Worm (Caenorhabditis elegans) whole organism, L4 larva: ENCODE data around the gene fipr-4.

Experiments
- D1046.2 ChIP-seq: fragments of 200-800 bp; sonication (Bioruptor generic); IDR thresholded peaks from 2 replicates; pipeline ENCODE4 v1.3.6; 2022; ENCODE audit warnings: missing genetic modification characterization, missing compliant biosample characterization
- F10B5.3 ChIP-seq: sonication (generic microtip); optimal IDR thresholded peaks from 2 replicates; lab custom pipeline; 2016; ENCODE audit warnings: mild to moderate bottlenecking, missing genetic modification characterization, missing compliant biosample characterization
- T26A8.4 ChIP-seq: fragments of 200-800 bp; sonication (Bioruptor generic); IDR thresholded peaks from 2 replicates; pipeline ENCODE4 v1.3.6; 2022; ENCODE audit warnings: missing genetic modification characterization, missing compliant biosample characterization
- aha-1 ChIP-seq: fragments of 150-350 bp; peaks from one replicate; lab custom pipeline; 2014; ENCODE audit warnings: missing biosample characterization, missing genetic modification characterization
- ceh-62 ChIP-seq: sonication (generic microtip); optimal IDR thresholded peaks from 2 replicates; lab custom pipeline; 2017; ENCODE audit warnings: missing biosample characterization, missing genetic modification characterization
- cey-2 ChIP-seq: sonication (generic microtip); optimal IDR thresholded peaks from 3 replicates; lab custom pipeline; 2017; ENCODE audit warnings: missing genetic modification characterization, mild to moderate bottlenecking, missing compliant biosample characterization, antibody characterized with exemption, borderline replicate concordance; ENCODE audit not compliant: insufficient read depth
- ctbp-1 ChIP-seq: fragments of 200-800 bp; sonication (Bioruptor generic); IDR thresholded peaks from 2 replicates; pipeline ENCODE4 v1.3.6; 2022; ENCODE audit warnings: missing genetic modification reagents, missing genetic modification characterization, missing compliant biosample characterization
- daf-16 ChIP-seq, 3 experiments: sonication (generic microtip); optimal IDR thresholded peaks; 2 replicates each; lab custom pipeline; 2016 to 2017; ENCODE audit warnings: missing genetic modification characterization in 3 of 3, missing genetic modification reagents in 3 of 3, mild to moderate bottlenecking in 2 of 3, missing compliant biosample characterization in 2 of 3, missing biosample characterization in 1 of 3, moderate library complexity in 1 of 3
- dmd-6 ChIP-seq: fragments of 200-800 bp; sonication (Bioruptor generic); IDR thresholded peaks from 2 replicates; pipeline ENCODE4 v1.3.6; 2022; ENCODE audit warnings: missing genetic modification reagents, missing genetic modification characterization, missing compliant biosample characterization
- dpl-1 ChIP-seq: fragments of 150-350 bp; optimal IDR thresholded peaks from 2 replicates; lab custom pipeline; 2014; ENCODE audit warnings: missing biosample characterization, missing genetic modification reagents, missing genetic modification characterization
- dve-1 ChIP-seq: sonication (generic microtip); optimal IDR thresholded peaks from 2 replicates; lab custom pipeline; 2017; ENCODE audit warnings: antibody characterized with exemption, mild to moderate bottlenecking, missing genetic modification characterization, missing compliant biosample characterization; ENCODE audit not compliant: insufficient read depth
- egl-27 ChIP-seq: sonication (generic microtip); optimal IDR thresholded peaks from 3 replicates; lab custom pipeline; 2017; ENCODE audit warnings: missing biosample characterization, missing genetic modification reagents, missing genetic modification characterization
- egl-43 ChIP-seq: fragments of 200-800 bp; sonication (Bioruptor generic); IDR thresholded peaks from 2 replicates; pipeline ENCODE4 v1.3.6; 2022; ENCODE audit warnings: missing genetic modification reagents, missing genetic modification characterization, missing compliant biosample characterization
- fkh-10 ChIP-seq: fragments of 150-350 bp; optimal IDR thresholded peaks from 2 replicates; lab custom pipeline; 2014; ENCODE audit warnings: missing biosample characterization, missing genetic modification reagents, missing genetic modification characterization
- fos-1 ChIP-seq: fragments of 150-350 bp; optimal IDR thresholded peaks from 2 replicates; lab custom pipeline; 2014; ENCODE audit warnings: missing biosample characterization, missing genetic modification characterization
- gei-8 ChIP-seq: fragments of 200-800 bp; sonication (Bioruptor generic); optimal IDR thresholded peaks from 2 replicates; lab custom pipeline; 2018; ENCODE audit warnings: mild to moderate bottlenecking, missing genetic modification characterization, missing compliant biosample characterization
- hif-1 ChIP-seq, 2 experiments: sonication (generic microtip); optimal IDR thresholded peaks; 2 replicates each; lab custom pipeline; 2016 to 2017; ENCODE audit warnings: missing compliant biosample characterization in 2 of 2, missing genetic modification characterization in 2 of 2, missing genetic modification reagents in 2 of 2, missing genotype in 2 of 2, mild to moderate bottlenecking in 1 of 2
- hlh-11 ChIP-seq: fragments of 200-800 bp; sonication (Bioruptor generic); optimal IDR thresholded peaks from 2 replicates; lab custom pipeline; 2018; ENCODE audit warnings: mild to moderate bottlenecking, missing genetic modification characterization, missing compliant biosample characterization
- lim-7 ChIP-seq: fragments of 200-800 bp; sonication (Bioruptor generic); IDR thresholded peaks from 2 replicates; pipeline ENCODE4 v1.3.6; 2022; ENCODE audit warnings: missing genetic modification characterization, missing compliant biosample characterization
- lin-39 ChIP-seq: fragments of 150-350 bp; optimal IDR thresholded peaks from 2 replicates; lab custom pipeline; 2014; ENCODE audit warnings: missing biosample characterization, missing genetic modification reagents, missing genetic modification characterization
- lir-3 ChIP-seq: sonication (generic microtip); optimal IDR thresholded peaks from 2 replicates; lab custom pipeline; 2016; ENCODE audit warnings: mild to moderate bottlenecking, missing genetic modification characterization, missing compliant biosample characterization
- lsy-2 ChIP-seq, 2 experiments: fragments of 150-350 bp in 1 of 2; sonication (generic microtip) in 1 of 2; optimal IDR thresholded peaks; 2 replicates each; lab custom pipeline; 2014 to 2017; ENCODE audit warnings: missing biosample characterization in 2 of 2, missing genetic modification characterization in 2 of 2
- mdt-29 ChIP-seq: fragments of 200-800 bp; sonication (Bioruptor generic); IDR thresholded peaks from 2 replicates; pipeline ENCODE4 v1.3.6; 2022; ENCODE audit warnings: missing genetic modification reagents, missing genetic modification characterization, missing compliant biosample characterization
- mep-1 ChIP-seq: fragments of 150-350 bp; sonication (generic microtip); optimal IDR thresholded peaks from 3 replicates; lab custom pipeline; 2014; ENCODE audit warnings: missing biosample characterization, missing genetic modification characterization
- mxl-3 ChIP-seq: fragments of 200-800 bp; sonication (Bioruptor generic); optimal IDR thresholded peaks from 2 replicates; lab custom pipeline; 2018; ENCODE audit warnings: mild to moderate bottlenecking, missing genetic modification characterization, missing compliant biosample characterization
- nhr-10 ChIP-seq: fragments of 150-350 bp; optimal IDR thresholded peaks from 2 replicates; lab custom pipeline; 2014; ENCODE audit warnings: missing biosample characterization, missing genetic modification characterization
- nhr-11 ChIP-seq: fragments of 150-350 bp; optimal IDR thresholded peaks from 2 replicates; lab custom pipeline; 2014; ENCODE audit warnings: missing biosample characterization, missing genetic modification characterization
- nhr-28 ChIP-seq: fragments of 150-350 bp; optimal IDR thresholded peaks from 2 replicates; lab custom pipeline; 2014; ENCODE audit warnings: missing biosample characterization, missing genetic modification characterization
- nhr-48 ChIP-seq: sonication (generic microtip); optimal IDR thresholded peaks from 2 replicates; lab custom pipeline; 2016; ENCODE audit warnings: mild to moderate bottlenecking, missing genetic modification characterization, missing compliant biosample characterization
- pha-4 ChIP-seq, 2 experiments: fragments of 150-350 bp in 1 of 2; fragments of 200-800 bp in 1 of 2; sonication (Bioruptor generic) in 1 of 2; IDR thresholded peaks in 1 of 2; optimal IDR thresholded peaks in 1 of 2; 2 replicates each; pipeline versions ENCODE4 v1.3.6 to Lab custom; 2014 to 2022; ENCODE audit warnings: missing genetic modification characterization in 2 of 2, missing genetic modification reagents in 2 of 2, missing biosample characterization in 1 of 2, missing compliant biosample characterization in 1 of 2
- php-3 ChIP-seq: fragments of 200-800 bp; sonication (Bioruptor generic); IDR thresholded peaks from 2 replicates; pipeline ENCODE4 v1.3.6; 2022; ENCODE audit warnings: missing genetic modification reagents, missing genetic modification characterization, missing compliant biosample characterization
- rbr-2 ChIP-seq: sonication (generic microtip); optimal IDR thresholded peaks from 2 replicates; lab custom pipeline; 2016; ENCODE audit warnings: missing genotype, missing genetic modification characterization, missing compliant biosample characterization
- snpc-1.2 ChIP-seq: fragments of 200-800 bp; sonication (Bioruptor generic); IDR thresholded peaks from 2 replicates; pipeline ENCODE4 v1.3.6; 2022; ENCODE audit warnings: missing genetic modification reagents, missing genetic modification characterization, missing compliant biosample characterization
- spr-1 ChIP-seq: sonication (generic microtip); optimal IDR thresholded peaks from 2 replicates; lab custom pipeline; 2016; ENCODE audit warnings: mild to moderate bottlenecking, missing genetic modification characterization, missing compliant biosample characterization
- tag-97 ChIP-seq: fragments of 200-800 bp; sonication (Bioruptor generic); IDR thresholded peaks from 2 replicates; pipeline ENCODE4 v1.3.6; 2022; ENCODE audit warnings: missing genetic modification characterization, missing compliant biosample characterization
- unc-130 ChIP-seq: sonication (generic microtip); optimal IDR thresholded peaks from 2 replicates; lab custom pipeline; 2016; ENCODE audit warnings: missing genetic modification reagents, missing genetic modification characterization, missing compliant biosample characterization
- unc-62 ChIP-seq, 3 experiments: fragments of 150-350 bp in 1 of 3; sonication (generic microtip); optimal IDR thresholded peaks in 2 of 3; peaks in 1 of 3; 1 replicate in 1 of 3; 2 replicates in 2 of 3; lab custom pipeline; 2014 to 2017; ENCODE audit warnings: missing biosample characterization in 3 of 3, missing genetic modification characterization in 3 of 3, missing genetic modification reagents in 3 of 3, missing genotype in 1 of 3
- vab-7 ChIP-seq: fragments of 200-800 bp; sonication (Bioruptor generic); IDR thresholded peaks from 2 replicates; pipeline ENCODE4 v1.3.6; 2022; ENCODE audit warnings: missing genetic modification reagents, missing genetic modification characterization, missing compliant biosample characterization
- zag-1 ChIP-seq: fragments of 150-350 bp; optimal IDR thresholded peaks from 2 replicates; lab custom pipeline; 2014; ENCODE audit warnings: missing biosample characterization, missing genetic modification characterization
- ztf-7 ChIP-seq: fragments of 150-350 bp; optimal IDR thresholded peaks from 2 replicates; lab custom pipeline; 2014; ENCODE audit warnings: missing biosample characterization, missing genetic modification characterization

The fipr-4 gene

ce11 chrV:10185719-10186118, 42.5 kb downstream of the fipr-4 start, which contains the start of gene ZK856.18:
Gene ZK856.18 (minus strand): TSS chrV:10186007.
- TF ChIP-seq zag-1 (no peak), pha-4 (GFP tag; IDR thresholded peaks at IDR 0.05; lab: Robert Waterston, UW) (no peak), pha-4 (tag; optimal IDR thresholded peaks at IDR 0.05; lab: Kevin White, UChicago) (no peak), cey-2 (tag; lab: Kevin White, UChicago) (no peak), snpc-1.2 (GFP tag; lab: Robert Waterston, UW) (no peak), nhr-11 (tag; lab: Kevin White, UChicago) (no peak), unc-62 (GFP tag; optimal IDR thresholded peaks at IDR 0.05 in 1 of 2; lab: Kevin White, UChicago) (peak in 1 of 2 experiments; percentile 90), unc-62 (tag; optimal IDR thresholded peaks at IDR 0.05; lab: Kevin White, UChicago) (no peak), egl-27 (tag; lab: Kevin White, UChicago) (no peak)
- TF ChIP-seq, all 104 proteins: peak for 1

ce11 chrV:10183810-10184209, 44.5 kb downstream of the fipr-4 start:
- TF ChIP-seq egl-27 (tag; lab: Kevin White, UChicago) (no peak), aha-1 (tag; lab: Kevin White, UChicago) (peak; percentile 66), tag-97 (no peak), ceh-62 (tag; lab: Kevin White, UChicago) (no peak), nhr-48 (tag; lab: Kevin White, UChicago) (no peak), unc-62 (GFP tag; optimal IDR thresholded peaks at IDR 0.05 in 1 of 2; lab: Kevin White, UChicago) (peak in 1 of 2 experiments; percentile 77), unc-62 (tag; optimal IDR thresholded peaks at IDR 0.05; lab: Kevin White, UChicago) (no peak)

ce11 chrV:10182984-10183383, 45.3 kb downstream of the fipr-4 start, which contains the start of gene ZK856.4:
Gene ZK856.4 (plus strand): TSS chrV:10183284.
- TF ChIP-seq F10B5.3 (no peak), fos-1 (tag; lab: Kevin White, UChicago) (no peak), nhr-10 (tag; lab: Kevin White, UChicago) (no peak), mdt-29 (no peak), mep-1 (tag; lab: Kevin White, UChicago) (no peak)

ce11 chrV:10179235-10179634, 49.0 kb downstream of the fipr-4 start, which contains the start of gene cul-5:
Gene cul-5 (plus strand): TSS chrV:10179535.
- TF ChIP-seq hif-1 (tag; optimal IDR thresholded peaks at IDR 0.05; lab: Kevin White, UChicago) (peak in 1 of 2 experiments; percentile 74), dve-1 (tag; lab: Kevin White, UChicago) (peak; percentile 4), aha-1 (tag; lab: Kevin White, UChicago) (no peak), nhr-28 (tag; lab: Kevin White, UChicago) (peak; percentile 27), D1046.2 (GFP tag; lab: Robert Waterston, UW) (no peak), lsy-2 (tag; optimal IDR thresholded peaks at IDR 0.05; lab: Kevin White, UChicago) (no peak), lin-39 (tag; lab: Kevin White, UChicago) (no peak), daf-16 (GFP tag; optimal IDR thresholded peaks at IDR 0.05; lab: Kevin White, UChicago) (no peak), daf-16 (tag; optimal IDR thresholded peaks at IDR 0.05; lab: Kevin White, UChicago) (peak; percentile 49)

ce11 chrV:10178166-10178565, 50.1 kb downstream of the fipr-4 start:
- TF ChIP-seq dpl-1 (GFP tag; lab: Kevin White, UChicago) (peak; percentile 27), fos-1 (tag; lab: Kevin White, UChicago) (no peak), mep-1 (tag; lab: Kevin White, UChicago) (peak; percentile 63), rbr-2 (peak; percentile 63), ctbp-1 (GFP tag; lab: Robert Waterston, UW) (0 out of 2 replicates have a peak, but pooled peaks have one; percentile 22), unc-130 (GFP tag; lab: Kevin White, UChicago) (peak; percentile 17), nhr-11 (tag; lab: Kevin White, UChicago) (peak; percentile 33), dmd-6 (GFP tag; lab: Robert Waterston, UW) (peak; percentile 16; the same call in 1 of the 2 replicates), ztf-7 (no peak), lim-7 (GFP tag; lab: Robert Waterston, UW) (no peak), nhr-28 (tag; lab: Kevin White, UChicago) (peak; percentile 40), T26A8.4 (GFP tag; lab: Robert Waterston, UW) (no peak), mxl-3 (peak; percentile 24), vab-7 (GFP tag; lab: Robert Waterston, UW) (no peak), egl-43 (GFP tag; lab: Robert Waterston, UW) (0 out of 2 replicates have a peak, but pooled peaks have one; percentile 25), unc-62 (GFP tag; optimal IDR thresholded peaks at IDR 0.05 in 1 of 2; lab: Kevin White, UChicago) (no peak), unc-62 (tag; optimal IDR thresholded peaks at IDR 0.05; lab: Kevin White, UChicago) (no peak), lsy-2 (tag; optimal IDR thresholded peaks at IDR 0.05; lab: Kevin White, UChicago) (peak in 1 of 2 experiments; percentile 64), fkh-10 (GFP tag; lab: Kevin White, UChicago) (peak; percentile 53), lir-3 (no peak), gei-8 (GFP tag; lab: Kevin White, UChicago) (no peak), php-3 (no peak), zag-1 (peak; percentile 32), spr-1 (peak; percentile 14), hlh-11 (peak; percentile 59)
